Fruit fly (Drosophila melanogaster) whole organism, embryonic: Measurements from ENCODE around the gene CG5969.
A peak's percentile ranks its signal among the peaks of the same experiment; 100 is the strongest.

ENCODE experiments used
- Abd-B ChIP-seq: fragments of 200-800 bp; sonication (Bioruptor generic); optimal IDR thresholded peaks from 2 replicates; lab custom pipeline; 2018; ENCODE audit warnings: missing biosample characterization, mild to moderate bottlenecking, missing genetic modification characterization, moderate library complexity
- Bteb2 ChIP-seq: fragments of 200-800 bp; sonication (Bioruptor generic); optimal IDR thresholded peaks from 2 replicates; lab custom pipeline; 2016; ENCODE audit warnings: missing biosample characterization, missing genetic modification characterization
- CG1024 ChIP-seq: fragments of 200-800 bp; sonication (Bioruptor generic); IDR thresholded peaks from 2 replicates; pipeline ENCODE4 v1.3.6; 2022; ENCODE audit warnings: missing biosample characterization, missing genetic modification characterization
- CG12659 ChIP-seq: fragments of 200-800 bp; sonication (Bioruptor generic); optimal IDR thresholded peaks from 3 replicates; lab custom pipeline; 2017; ENCODE audit warnings: mild to moderate bottlenecking, missing biosample characterization, missing genetic modification reagents, missing genetic modification characterization
- CG1792 ChIP-seq: fragments of 200-800 bp; sonication (Bioruptor generic); optimal IDR thresholded peaks from 2 replicates; lab custom pipeline; 2016; ENCODE audit warnings: missing biosample characterization, missing genetic modification characterization
- CG2875 ChIP-seq: fragments of 200-800 bp; sonication (Bioruptor generic); optimal IDR thresholded peaks from 2 replicates; lab custom pipeline; 2017; ENCODE audit warnings: missing biosample characterization, mild to moderate bottlenecking, missing genetic modification characterization, missing genetic modification reagents
- CG31441 ChIP-seq: fragments of 200-800 bp; sonication (Bioruptor generic); IDR thresholded peaks from 2 replicates; pipeline ENCODE4 v1.3.6; 2022; ENCODE audit warnings: missing biosample characterization, missing genetic modification characterization
- CG32532 ChIP-seq: fragments of 200-800 bp; sonication (Bioruptor generic); IDR thresholded peaks from 2 replicates; pipeline ENCODE4 v1.3.6; 2022; ENCODE audit warnings: missing biosample characterization, missing genetic modification characterization
- CG32772 ChIP-seq: fragments of 200-800 bp; sonication (Bioruptor generic); IDR thresholded peaks from 2 replicates; pipeline ENCODE4 v1.3.6; 2022; ENCODE audit warnings: missing biosample characterization, missing genetic modification characterization
- CG33557 ChIP-seq: fragments of 200-800 bp; sonication (Bioruptor generic); optimal IDR thresholded peaks from 2 replicates; lab custom pipeline; 2019; ENCODE audit warnings: missing biosample characterization, mild to moderate bottlenecking, missing genetic modification characterization, moderate library complexity
- CG3838 ChIP-seq: fragments of 200-800 bp; sonication (Bioruptor generic); optimal IDR thresholded peaks from 3 replicates; lab custom pipeline; 2016; ENCODE audit warnings: missing biosample characterization, missing genetic modification characterization
- CG3847 ChIP-seq: fragments of 200-800 bp; sonication (Bioruptor generic); IDR thresholded peaks from 2 replicates; pipeline ENCODE4 v1.3.6; 2022; ENCODE audit warnings: missing biosample characterization, missing genetic modification characterization
- CG6765 ChIP-seq: fragments of 200-800 bp; sonication (Bioruptor generic); optimal IDR thresholded peaks from 3 replicates; lab custom pipeline; 2017; ENCODE audit warnings: missing biosample characterization, mild to moderate bottlenecking, missing genetic modification characterization
- CG7987 ChIP-seq: fragments of 200-800 bp; sonication (Bioruptor generic); optimal IDR thresholded peaks from 2 replicates; lab custom pipeline; 2018; ENCODE audit warnings: missing biosample characterization, mild to moderate bottlenecking, missing genetic modification characterization, moderate library complexity
- CoRest ChIP-seq: fragments of 200-800 bp; sonication (Bioruptor generic); optimal IDR thresholded peaks from 3 replicates; lab custom pipeline; 2018; ENCODE audit warnings: missing biosample characterization, mild to moderate bottlenecking, missing genetic modification characterization, moderate library complexity
- D ChIP-seq, 2 experiments: fragments of 200-800 bp in 1 of 2; fragments of >200 bp in 1 of 2; sonication (Bioruptor generic) in 1 of 2; optimal IDR thresholded peaks; 2 replicates in 1 of 2; 3 replicates in 1 of 2; lab custom pipeline; 2017; ENCODE audit warnings: mild to moderate bottlenecking in 1 of 2, missing biosample characterization in 1 of 2, missing genetic modification characterization in 1 of 2, missing genetic modification reagents in 1 of 2
- D19A ChIP-seq: fragments of 200-800 bp; optimal IDR thresholded peaks from 3 replicates; lab custom pipeline; 2019; ENCODE audit warnings: missing biosample characterization, mild to moderate bottlenecking, missing genetic modification characterization, moderate library complexity
- Dref ChIP-seq: fragments of 200-800 bp; sonication (Bioruptor generic); IDR thresholded peaks from 2 replicates; pipeline ENCODE4 v1.3.6; 2022; ENCODE audit warnings: missing biosample characterization, missing genetic modification characterization
- Ets65A ChIP-seq: fragments of 200-800 bp; sonication (Bioruptor generic); peaks from one replicate; lab custom pipeline; 2016; ENCODE audit warnings: missing biosample characterization, missing genetic modification characterization
- HLH54F ChIP-seq: fragments of 200-800 bp; sonication (Bioruptor generic); optimal IDR thresholded peaks from 3 replicates; lab custom pipeline; 2016; ENCODE audit warnings: missing biosample characterization, missing genetic modification characterization
- HLHmδ ChIP-seq: fragments of 200-800 bp; sonication (Bioruptor generic); optimal IDR thresholded peaks from 2 replicates; lab custom pipeline; 2018; ENCODE audit warnings: missing biosample characterization, mild to moderate bottlenecking, missing genetic modification characterization, moderate library complexity
- MTF-1 ChIP-seq: fragments of 200-800 bp; sonication (Bioruptor generic); optimal IDR thresholded peaks from 2 replicates; lab custom pipeline; 2018; ENCODE audit warnings: missing biosample characterization, mild to moderate bottlenecking, missing genetic modification characterization, borderline replicate concordance
- Mad ChIP-seq: fragments of 200-800 bp; sonication (Bioruptor generic); optimal IDR thresholded peaks from 2 replicates; lab custom pipeline; 2016; ENCODE audit warnings: missing biosample characterization, missing genetic modification characterization
- Myb ChIP-seq: fragments of 200-800 bp; sonication (Bioruptor generic); optimal IDR thresholded peaks from 2 replicates; lab custom pipeline; 2016; ENCODE audit warnings: missing biosample characterization, missing genetic modification characterization
- Nf-YB ChIP-seq: fragments of 200-800 bp; sonication (Bioruptor generic); optimal IDR thresholded peaks from 3 replicates; lab custom pipeline; 2019; ENCODE audit warnings: missing biosample characterization, mild to moderate bottlenecking, missing genetic modification characterization, moderate library complexity
- Sry-δ ChIP-seq: fragments of 200-800 bp; sonication (Bioruptor generic); optimal IDR thresholded peaks from 2 replicates; lab custom pipeline; 2016; ENCODE audit warnings: missing biosample characterization, missing genetic modification characterization
- Vsx1 ChIP-seq: fragments of 200-800 bp; sonication (Bioruptor generic); optimal IDR thresholded peaks from 2 replicates; lab custom pipeline; 2017; ENCODE audit warnings: missing biosample characterization, mild to moderate bottlenecking, missing genetic modification characterization, missing genetic modification reagents
- br ChIP-seq: fragments of >200 bp; optimal IDR thresholded peaks from 2 replicates; lab custom pipeline; 2017
- danr ChIP-seq: fragments of 200-800 bp; sonication (Bioruptor generic); IDR thresholded peaks from 2 replicates; pipeline ENCODE4 v1.3.6; 2022; ENCODE audit warnings: missing biosample characterization, missing genetic modification characterization
- eve ChIP-seq, 2 experiments: fragments of >200 bp; optimal IDR thresholded peaks; 2 replicates each; lab custom pipeline; 2017; ENCODE audit warnings: missing biosample characterization in 2 of 2, missing genetic modification characterization in 2 of 2
- h ChIP-seq: fragments of >200 bp; optimal IDR thresholded peaks from 2 replicates; lab custom pipeline; 2017
- lilli ChIP-seq: fragments of 200-800 bp; sonication (Bioruptor generic); optimal IDR thresholded peaks from 3 replicates; lab custom pipeline; 2016; ENCODE audit warnings: missing biosample characterization, missing genetic modification characterization
- lmd ChIP-seq: fragments of 200-800 bp; sonication (Bioruptor generic); IDR thresholded peaks from 2 replicates; pipeline ENCODE4 v1.3.6; 2022; ENCODE audit warnings: missing biosample characterization, missing genetic modification characterization
- nau ChIP-seq: fragments of 200-800 bp; sonication (Bioruptor generic); optimal IDR thresholded peaks from 3 replicates; lab custom pipeline; 2017; ENCODE audit warnings: missing biosample characterization, mild to moderate bottlenecking, missing genetic modification characterization, missing genetic modification reagents
- p53 ChIP-seq: fragments of 200-800 bp; sonication (Bioruptor generic); optimal IDR thresholded peaks from 2 replicates; lab custom pipeline; 2016; ENCODE audit warnings: missing biosample characterization, missing genetic modification characterization
- phol ChIP-seq: fragments of 200-800 bp; sonication (Bioruptor generic); optimal IDR thresholded peaks from 3 replicates; lab custom pipeline; 2018; ENCODE audit warnings: missing biosample characterization, mild to moderate bottlenecking, missing genetic modification characterization, moderate library complexity
- psq ChIP-seq: fragments of 200-800 bp; sonication (Bioruptor generic); optimal IDR thresholded peaks from 2 replicates; lab custom pipeline; 2017; ENCODE audit warnings: missing biosample characterization, missing genetic modification characterization
- schlank ChIP-seq: fragments of 200-800 bp; sonication (Bioruptor generic); optimal IDR thresholded peaks from 2 replicates; lab custom pipeline; 2018; ENCODE audit warnings: missing biosample characterization, mild to moderate bottlenecking, missing genetic modification characterization
- scrt ChIP-seq: fragments of 200-800 bp; sonication (Bioruptor generic); optimal IDR thresholded peaks from 2 replicates; lab custom pipeline; 2018; ENCODE audit warnings: missing biosample characterization, mild to moderate bottlenecking, missing genetic modification characterization, moderate library complexity
- sd ChIP-seq: fragments of 200-800 bp; sonication (Bioruptor generic); optimal IDR thresholded peaks from 3 replicates; lab custom pipeline; 2018; ENCODE audit warnings: missing biosample characterization, mild to moderate bottlenecking, missing genetic modification characterization, moderate library complexity
- sens-2 ChIP-seq: fragments of 200-800 bp; sonication (Bioruptor generic); IDR thresholded peaks from 2 replicates; pipeline ENCODE4 v1.3.6; 2022; ENCODE audit warnings: missing biosample characterization, missing genetic modification characterization
- slbo ChIP-seq: fragments of 200-800 bp; sonication (Bioruptor generic); IDR thresholded peaks from 2 replicates; pipeline ENCODE4 v1.3.6; 2022; ENCODE audit warnings: missing biosample characterization, missing genetic modification characterization
- sr ChIP-seq: fragments of 200-800 bp; sonication (Bioruptor generic); IDR thresholded peaks from 3 replicates; pipeline ENCODE4 v1.3.6; 2022; ENCODE audit warnings: missing biosample characterization, missing genetic modification characterization
- stc ChIP-seq: fragments of 200-800 bp; sonication (Bioruptor generic); IDR thresholded peaks from 2 replicates; pipeline ENCODE4 v1.3.6; 2022; ENCODE audit warnings: missing biosample characterization, missing genetic modification characterization
- tio ChIP-seq: fragments of 200-800 bp; sonication (Bioruptor generic); optimal IDR thresholded peaks from 2 replicates; lab custom pipeline; 2017; ENCODE audit warnings: missing biosample characterization, missing genetic modification characterization, inconsistent platforms
- trh ChIP-seq: fragments of 200-800 bp; sonication (Bioruptor generic); optimal IDR thresholded peaks from 2 replicates; lab custom pipeline; 2016; ENCODE audit warnings: missing biosample characterization, missing genetic modification characterization
- zen ChIP-seq: fragments of 200-800 bp; sonication (Bioruptor generic); optimal IDR thresholded peaks from 3 replicates; lab custom pipeline; 2018; ENCODE audit warnings: missing biosample characterization, mild to moderate bottlenecking, missing genetic modification characterization, moderate library complexity
- zf30C ChIP-seq: fragments of 200-800 bp; sonication (Bioruptor generic); optimal IDR thresholded peaks from 3 replicates; lab custom pipeline; 2018; ENCODE audit warnings: missing biosample characterization, mild to moderate bottlenecking, missing genetic modification characterization
- zfh2 ChIP-seq: fragments of 200-800 bp; sonication (Bioruptor generic); optimal IDR thresholded peaks from 2 replicates; lab custom pipeline; 2016; ENCODE audit warnings: missing biosample characterization, missing genetic modification characterization

Gene CG5969

DNA sequence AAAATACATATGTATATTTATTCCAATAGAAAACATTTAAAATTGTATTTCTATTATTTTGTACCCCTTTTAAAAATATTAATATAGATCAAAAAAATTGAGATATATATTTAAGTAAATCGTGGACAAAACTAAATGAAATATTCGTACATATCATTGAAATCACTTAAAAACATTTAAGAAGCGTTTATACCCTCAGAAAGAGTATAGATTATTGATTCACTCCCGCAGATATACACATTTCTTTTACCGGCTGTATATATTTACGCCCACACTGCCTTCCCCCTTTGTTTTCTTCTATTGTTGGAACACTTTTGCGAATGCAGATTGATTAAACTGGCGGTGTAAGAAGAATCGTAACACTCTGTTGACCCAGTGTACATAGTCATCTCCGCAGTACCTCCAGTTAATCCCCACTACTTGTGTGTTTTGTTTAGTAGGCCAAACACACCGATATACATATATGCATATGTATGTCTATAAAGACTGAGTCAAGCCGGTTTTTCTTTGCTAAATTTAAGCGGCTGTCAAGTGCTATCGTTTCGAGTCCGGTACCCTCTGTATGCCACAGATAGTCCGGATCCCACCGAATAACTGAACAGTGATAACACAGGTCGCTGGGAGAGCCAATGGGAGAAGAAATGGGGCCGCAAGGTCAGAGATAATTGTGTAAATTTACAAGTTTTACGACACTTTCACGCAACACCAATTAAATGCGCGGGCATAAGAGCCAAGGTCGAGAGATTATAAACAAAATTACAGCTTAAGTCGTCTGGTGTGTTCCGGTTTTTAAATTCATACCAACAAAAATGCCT, 1.9 kb upstream of the CG5969 start (continued):
- no peak for TF ChIP-seq CG1024 (GFP tag; lab: Robert Waterston, UW)
- peak; percentile 56 for TF ChIP-seq CG7987
- TF ChIP-seq slbo (GFP tag; lab: Robert Waterston, UW), result peak; percentile 29; the same call in 1 of the 2 replicates
- TF ChIP-seq lmd (GFP tag; lab: Robert Waterston, UW), result no peak
- TF ChIP-seq Nf-YB (GFP tag; lab: Kevin White, UChicago), result peak; percentile 33
- no peak for TF ChIP-seq sens-2
- peak; percentile 49 for TF ChIP-seq CG6765 (GFP tag; lab: Kevin White, UChicago)
- TF ChIP-seq Myb (GFP tag; lab: Kevin White, UChicago), result peak; percentile 35
- no peak for TF ChIP-seq Dref (GFP tag; lab: Robert Waterston, UW)
- TF ChIP-seq HLH54F (GFP tag; lab: Kevin White, UChicago), result peak; percentile 34
- peak; percentile 31 for TF ChIP-seq phol (tag; lab: Kevin White, UChicago)
- TF ChIP-seq eve (GFP tag; optimal IDR thresholded peaks at IDR 0.05; lab: Kevin White, UChicago), result peak in 1 of 2 experiments; percentile 64
- TF ChIP-seq CG32532, result no peak
- peak; percentile 87 for TF ChIP-seq CG1792 (GFP tag; lab: Kevin White, UChicago)
- peak; percentile 1 for TF ChIP-seq HLHmδ (GFP tag; lab: Kevin White, UChicago)
- TF ChIP-seq lilli, result peak; percentile 22
- peak; percentile 40 for TF ChIP-seq Abd-B (GFP tag; lab: Kevin White, UChicago)
- peak; percentile 37 for TF ChIP-seq CoRest (tag; lab: Kevin White, UChicago)
- TF ChIP-seq psq, result peak; percentile 47
- no peak for TF ChIP-seq zfh2 (GFP tag; lab: Kevin White, UChicago)
- TF ChIP-seq h (lab: Kevin White, UChicago), result no peak
- TF ChIP-seq CG33557 (GFP tag; lab: Kevin White, UChicago), result peak; percentile 57
- TF ChIP-seq schlank (tag; lab: Kevin White, UChicago), result peak; percentile 71
- peak; percentile 17 for TF ChIP-seq tio
- TF ChIP-seq D19A (tag; lab: Kevin White, UChicago), result peak; percentile 97
- peak; percentile 61; the same call in 1 of the 2 replicates for TF ChIP-seq CG31441 (GFP tag; lab: Robert Waterston, UW)
- no peak for TF ChIP-seq D (optimal IDR thresholded peaks at IDR 0.05; lab: Kevin White, UChicago)
- TF ChIP-seq D (GFP tag; optimal IDR thresholded peaks at IDR 0.05; lab: Kevin White, UChicago), result peak; percentile 34
- TF ChIP-seq nau (GFP tag; lab: Kevin White, UChicago), result peak; percentile 80
- no peak for TF ChIP-seq zf30C (GFP tag; lab: Kevin White, UChicago)
- TF ChIP-seq Bteb2, result peak; percentile 13
- peak; percentile 50 for TF ChIP-seq p53 (GFP tag; lab: Kevin White, UChicago)
- TF ChIP-seq stc (GFP tag; lab: Robert Waterston, UW), result 0 out of 2 replicates have a peak, but pooled peaks have one; percentile 5
- peak; percentile 47 for TF ChIP-seq Ets65A (GFP tag; lab: Kevin White, UChicago)
- TF ChIP-seq CG2875 (GFP tag; lab: Kevin White, UChicago), result peak; percentile 79
- TF ChIP-seq Sry-δ (GFP tag; lab: Kevin White, UChicago), result peak; percentile 1
- TF ChIP-seq scrt (GFP tag; lab: Kevin White, UChicago), result peak; percentile 1
- peak; percentile 38 for TF ChIP-seq Vsx1 (GFP tag; lab: Kevin White, UChicago)
- peak; percentile 13 for TF ChIP-seq CG3838
- peak; percentile 48 for TF ChIP-seq MTF-1 (GFP tag; lab: Kevin White, UChicago)
- TF ChIP-seq br, result no peak
- TF ChIP-seq CG32772 (GFP tag; lab: Robert Waterston, UW), result no peak
- no peak for TF ChIP-seq danr (GFP tag; lab: Robert Waterston, UW)
- TF ChIP-seq sd (tag; lab: Kevin White, UChicago), result no peak
- peak; percentile 25 for TF ChIP-seq zen (tag; lab: Kevin White, UChicago)
- peak; percentile 50 for TF ChIP-seq Mad
- peak; percentile 25 for TF ChIP-seq CG12659 (GFP tag; lab: Kevin White, UChicago)
- no peak; the same call in 1 of the 2 replicates for TF ChIP-seq CG3847 (GFP tag; lab: Robert Waterston, UW)
- TF ChIP-seq trh (GFP tag; lab: Kevin White, UChicago), result peak; percentile 12
- TF ChIP-seq sr, result peak; percentile 63; the same call in 2 of the 3 replicates
